Worm (Caenorhabditis elegans) whole organism, midembryonic: ENCODE results near the gene Y41C4A.22.

Experiments
- cog-1 ChIP-seq: sonication (generic microtip); optimal IDR thresholded peaks from 2 replicates; lab custom pipeline; 2016; ENCODE audit warnings: missing genetic modification characterization, missing compliant biosample characterization
- ztf-29 ChIP-seq: fragments of 200-800 bp; sonication (Bioruptor generic); IDR thresholded peaks from 2 replicates; pipeline ENCODE4 v1.3.6; 2022; ENCODE audit warnings: missing genetic modification reagents, missing genetic modification characterization, missing compliant biosample characterization

- TF ChIP-seq cog-1 (no peak), ztf-29 (no peak)
Observed at ce11 chrIII:11719400-11719875, 24.4 kb downstream of the Y41C4A.22 start, which contains the start of the genes elb-1 and Y41C4A.11.
